Worm (Caenorhabditis elegans): ENCODE results near the gene gly-1.

The gly-1 gene

DNA sequence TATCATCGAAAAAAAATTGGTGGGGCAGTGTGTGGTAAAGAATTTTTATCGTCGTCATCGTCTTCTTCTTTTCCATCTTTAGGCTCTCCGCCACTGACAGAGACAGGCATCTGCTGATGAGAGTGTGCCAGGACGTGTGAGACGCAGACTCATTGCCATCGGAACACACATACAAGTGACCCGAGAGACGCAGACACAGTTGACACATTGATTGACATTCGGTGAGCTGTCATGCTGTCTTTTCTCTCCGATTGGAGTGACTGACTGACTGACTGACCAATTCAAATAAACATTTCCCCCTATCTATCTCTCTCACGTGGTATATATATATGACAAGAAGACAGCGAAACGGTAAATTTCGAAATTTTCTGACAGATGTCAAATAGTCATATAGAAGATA, 50.9 kb downstream of the gly-1 start (continued):
- no peak for TF ChIP-seq F49E8.2 (tag; optimal IDR thresholded peaks at IDR 0.05; ENCODE audit: insufficient read depth)
- 0 out of 2 replicates have a peak, but pooled peaks have one; percentile 51 for TF ChIP-seq K11D2.4 (GFP tag; IDR thresholded peaks at IDR 0.05)
- no peak for TF ChIP-seq F39B2.1 (GFP tag; IDR thresholded peaks at IDR 0.05)
- no peak for TF ChIP-seq T07F8.4 (tag; optimal IDR thresholded peaks at IDR 0.05)
- TF ChIP-seq zfh-2 (GFP tag; conservative IDR thresholded peaks at IDR 0.05), result no peak
- TF ChIP-seq Y79H2A.3 (GFP tag; conservative IDR thresholded peaks at IDR 0.05), result no peak
- TF ChIP-seq F33H1.4 (GFP tag; IDR thresholded peaks at IDR 0.05), result peak; percentile 14; the same call in 1 of the 2 replicates
- no peak for TF ChIP-seq sea-2 (GFP tag; IDR thresholded peaks at IDR 0.05)
- TF ChIP-seq nfyb-1 (GFP tag; IDR thresholded peaks at IDR 0.05), result peak; percentile 85
- peak; percentile 68 for TF ChIP-seq mcd-1 (GFP tag; IDR thresholded peaks at IDR 0.05)
- no peak for TF ChIP-seq efl-1 (GFP tag; optimal IDR thresholded peaks at IDR 0.05)
- peak; percentile 66 for TF ChIP-seq cebp-1 (GFP tag; IDR thresholded peaks at IDR 0.05)
- TF ChIP-seq cebp-1 (tag; optimal IDR thresholded peaks at IDR 0.05), result peak; percentile 90
- no peak for TF ChIP-seq B0035.1 (tag; optimal IDR thresholded peaks at IDR 0.05)
- TF ChIP-seq attf-3 (GFP tag; conservative IDR thresholded peaks at IDR 0.05), result no peak
- TF ChIP-seq madf-6 (GFP tag; IDR thresholded peaks at IDR 0.05), result 0 out of 2 replicates have a peak, but pooled peaks have one; percentile 7
- TF ChIP-seq nhr-120 (GFP tag; IDR thresholded peaks at IDR 0.05), result no peak
- peak; percentile 54 for TF ChIP-seq gei-17 (GFP tag; optimal IDR thresholded peaks at IDR 0.05)
- TF ChIP-seq F23B12.7 (tag; optimal IDR thresholded peaks at IDR 0.05; ENCODE audit: insufficient read depth), result no peak
- peak; percentile 87 for TF ChIP-seq ztf-26 (tag; optimal IDR thresholded peaks at IDR 0.05)
- peak; percentile 60 for TF ChIP-seq somi-1 (GFP tag; optimal IDR thresholded peaks at IDR 0.05)
- peak; percentile 63 for TF ChIP-seq ztf-3 (GFP tag; optimal IDR thresholded peaks at IDR 0.05)
- TF ChIP-seq tbp1 (GFP tag; optimal IDR thresholded peaks at IDR 0.05), result peak; percentile 59
- TF ChIP-seq hlh-12 (tag; optimal IDR thresholded peaks at IDR 0.05), result no peak
- TF ChIP-seq ets-4 (GFP tag; optimal IDR thresholded peaks at IDR 0.05), result peak; percentile 98
- TF ChIP-seq hmg-20 (GFP tag; IDR thresholded peaks at IDR 0.05), result no peak
- peak; percentile 97 for TF ChIP-seq nhr-80 (tag; optimal IDR thresholded peaks at IDR 0.05)
- TF ChIP-seq lin-54 (GFP tag; optimal IDR thresholded peaks at IDR 0.05), result peak; percentile 73
- no peak for TF ChIP-seq egl-18 (GFP tag; IDR thresholded peaks at IDR 0.05)
- no peak for TF ChIP-seq mxl-1 (tag; optimal IDR thresholded peaks at IDR 0.05)
- TF ChIP-seq ccch-3 (GFP tag; optimal IDR thresholded peaks at IDR 0.05), result no peak
- TF ChIP-seq Y95B8A.8 (GFP tag; IDR thresholded peaks at IDR 0.05), result no peak
- no peak for TF ChIP-seq ZK185.1 (tag; optimal IDR thresholded peaks at IDR 0.05; ENCODE audit: poor library complexity, severe bottlenecking)
- TF ChIP-seq egrh-3 (GFP tag; IDR thresholded peaks at IDR 0.05), result no peak
- no peak for TF ChIP-seq lag-1 (GFP tag; IDR thresholded peaks at IDR 0.05)
- no peak for TF ChIP-seq snpc-3.4 (tag; optimal IDR thresholded peaks at IDR 0.05)
- no peak for TF ChIP-seq bed-1 (GFP tag; IDR thresholded peaks at IDR 0.05)
- TF ChIP-seq madf-8 (GFP tag; conservative IDR thresholded peaks at IDR 0.05), result no peak
- peak; percentile 55 for TF ChIP-seq madf-10 (tag; optimal IDR thresholded peaks at IDR 0.05)
- TF ChIP-seq hsf-1 (GFP tag; IDR thresholded peaks at IDR 0.05), result no peak
- no peak for TF ChIP-seq bed-2 (GFP tag; IDR thresholded peaks at IDR 0.05)
- peak; percentile 77 for TF ChIP-seq K12H6.12 (tag; optimal IDR thresholded peaks at IDR 0.05)
- TF ChIP-seq F57C9.4 (tag; optimal IDR thresholded peaks at IDR 0.05), result no peak
- peak; percentile 42 for TF ChIP-seq F22D6.2 (tag; optimal IDR thresholded peaks at IDR 0.05)
- no peak for TF ChIP-seq Y67H2A.10 (GFP tag; conservative IDR thresholded peaks at IDR 0.05)
- no peak for TF ChIP-seq ztf-28 (GFP tag; IDR thresholded peaks at IDR 0.05)
- no peak for TF ChIP-seq lsy-27 (tag; optimal IDR thresholded peaks at IDR 0.05; ENCODE audit: borderline replicate concordance, insufficient read depth)
- TF ChIP-seq nhr-90 (tag; optimal IDR thresholded peaks at IDR 0.05), result peak; percentile 87
- TF ChIP-seq sdz-38 (tag; optimal IDR thresholded peaks at IDR 0.05), result no peak
